Worm (Caenorhabditis elegans) whole organism, L1 larva: Measurements from ENCODE around the gene gpa-10.

Experiments used
- C34B4.2 ChIP-seq: sonication (generic microtip); optimal IDR thresholded peaks from 2 replicates; lab custom pipeline; 2017; ENCODE audit warnings: mild to moderate bottlenecking, missing genetic modification characterization, missing compliant biosample characterization
- aha-1 ChIP-seq: fragments of 150-350 bp; optimal IDR thresholded peaks from 2 replicates; lab custom pipeline; 2014; ENCODE audit warnings: missing biosample characterization, missing genetic modification characterization
- aly-2 ChIP-seq: fragments of 150-350 bp; optimal IDR thresholded peaks from 2 replicates; lab custom pipeline; 2014; ENCODE audit warnings: missing biosample characterization, missing genetic modification characterization
- ceh-82 ChIP-seq, 3 experiments: fragments of 150-350 bp in 1 of 3; sonication (generic microtip) in 2 of 3; optimal IDR thresholded peaks; 2 replicates each; lab custom pipeline; 2014 to 2017; ENCODE audit warnings: missing biosample characterization in 3 of 3, missing genetic modification characterization in 3 of 3
- ceh-88 ChIP-seq: fragments of 200-800 bp; sonication (Bioruptor generic); IDR thresholded peaks from 2 replicates; pipeline ENCODE4 v1.3.6; 2022; ENCODE audit warnings: missing genetic modification characterization, missing compliant biosample characterization
- ces-1 ChIP-seq: fragments of 150-350 bp; optimal IDR thresholded peaks from 2 replicates; lab custom pipeline; 2014; ENCODE audit warnings: missing biosample characterization, missing genetic modification reagents, missing genetic modification characterization
- dpl-1 ChIP-seq, 3 experiments: fragments of 150-350 bp in 2 of 3; sonication (generic microtip) in 1 of 3; optimal IDR thresholded peaks; 2 replicates each; lab custom pipeline; 2014 to 2017; ENCODE audit warnings: missing biosample characterization in 3 of 3, missing genetic modification characterization in 3 of 3, missing genetic modification reagents in 3 of 3
- efl-1 ChIP-seq, 4 experiments: fragments of 150-350 bp; optimal IDR thresholded peaks in 3 of 4; peaks in 1 of 4; 1 replicate in 1 of 4; 2 replicates in 3 of 4; lab custom pipeline; 2014; ENCODE audit warnings: missing biosample characterization in 2 of 4, missing genetic modification characterization in 2 of 4, missing genetic modification reagents in 2 of 4
- egl-27 ChIP-seq, 2 experiments: fragments of 150-350 bp in 1 of 2; sonication (generic microtip); optimal IDR thresholded peaks; 3 replicates each; lab custom pipeline; 2017 to 2018; ENCODE audit warnings: missing biosample characterization in 2 of 2, missing genetic modification characterization in 2 of 2, missing genetic modification reagents in 2 of 2
- elt-2 ChIP-seq: sonication (generic microtip); optimal IDR thresholded peaks from 2 replicates; lab custom pipeline; 2016; ENCODE audit warnings: missing genetic modification characterization, mild to moderate bottlenecking, inconsistent platforms, missing compliant biosample characterization, missing genetic modification reagents
- ets-5 ChIP-seq: fragments of 200-800 bp; sonication (Bioruptor generic); IDR thresholded peaks from 2 replicates; pipeline ENCODE4 v1.3.6; 2022; ENCODE audit warnings: missing genetic modification characterization, missing compliant biosample characterization
- fkh-8 ChIP-seq: sonication (generic microtip); optimal IDR thresholded peaks from 2 replicates; lab custom pipeline; 2016; ENCODE audit warnings: mild to moderate bottlenecking, missing genetic modification characterization, missing compliant biosample characterization
- grh-1 ChIP-seq: fragments of 200-800 bp; sonication (Bioruptor generic); IDR thresholded peaks from 2 replicates; pipeline ENCODE4 v1.3.6; 2022; ENCODE audit warnings: missing genetic modification reagents, missing genetic modification characterization, missing compliant biosample characterization
- hlh-17 ChIP-seq: fragments of 200-800 bp; sonication (Bioruptor generic); optimal IDR thresholded peaks from 2 replicates; lab custom pipeline; 2018; ENCODE audit warnings: missing genetic modification characterization, mild to moderate bottlenecking, missing compliant biosample characterization, moderate library complexity, borderline replicate concordance
- hpl-2 ChIP-seq: fragments of 150-350 bp; optimal IDR thresholded peaks from 2 replicates; lab custom pipeline; 2014; ENCODE audit warnings: missing biosample characterization, missing genetic modification reagents, missing genetic modification characterization
- irx-1 ChIP-seq: sonication (generic microtip); optimal IDR thresholded peaks from 2 replicates; lab custom pipeline; 2016; ENCODE audit warnings: missing genetic modification characterization, missing compliant biosample characterization
- lin-13 ChIP-seq: fragments of 150-350 bp; optimal IDR thresholded peaks from 2 replicates; lab custom pipeline; 2014; ENCODE audit warnings: missing biosample characterization, missing genetic modification reagents, missing genetic modification characterization
- lin-14 ChIP-seq: fragments of 200-800 bp; sonication (Bioruptor generic); optimal IDR thresholded peaks from 2 replicates; lab custom pipeline; 2018; ENCODE audit warnings: mild to moderate bottlenecking, missing genetic modification characterization, moderate library complexity, missing compliant biosample characterization
- lin-35 ChIP-seq, 2 experiments: fragments of 150-350 bp; optimal IDR thresholded peaks; 2 replicates each; lab custom pipeline; 2014; ENCODE audit warnings: missing biosample characterization in 2 of 2, missing genetic modification characterization in 2 of 2, missing genetic modification reagents in 2 of 2
- lir-3 ChIP-seq: sonication (generic microtip); optimal IDR thresholded peaks from 2 replicates; lab custom pipeline; 2016; ENCODE audit warnings: mild to moderate bottlenecking, missing genetic modification characterization, moderate library complexity, missing compliant biosample characterization; ENCODE audit not compliant: poor library complexity
- lsy-2 ChIP-seq, 2 experiments: fragments of 150-350 bp; optimal IDR thresholded peaks; 2 replicates each; lab custom pipeline; 2014; ENCODE audit warnings: missing biosample characterization in 2 of 2, missing genetic modification characterization in 2 of 2
- mab-9 ChIP-seq: fragments of 200-800 bp; sonication (Bioruptor generic); IDR thresholded peaks from 2 replicates; pipeline ENCODE4 v1.3.6; 2022; ENCODE audit warnings: missing genetic modification reagents, missing genetic modification characterization, missing compliant biosample characterization
- mep-1 ChIP-seq: fragments of 150-350 bp; optimal IDR thresholded peaks from 2 replicates; lab custom pipeline; 2014; ENCODE audit warnings: missing biosample characterization, missing genetic modification characterization
- nhr-11 ChIP-seq: fragments of 150-350 bp; optimal IDR thresholded peaks from 2 replicates; lab custom pipeline; 2014; ENCODE audit warnings: missing biosample characterization, missing genetic modification characterization
- nhr-19 ChIP-seq: fragments of 200-800 bp; sonication (Bioruptor generic); conservative IDR thresholded peaks from 2 replicates; pipeline ENCODE4 v1.3.6; 2022; ENCODE audit warnings: missing genetic modification characterization, missing compliant biosample characterization
- nhr-20 ChIP-seq: sonication (generic microtip); optimal IDR thresholded peaks from 2 replicates; lab custom pipeline; 2016; ENCODE audit warnings: mild to moderate bottlenecking, missing genetic modification characterization, missing compliant biosample characterization
- nhr-237 ChIP-seq: fragments of 150-350 bp; optimal IDR thresholded peaks from 2 replicates; lab custom pipeline; 2014; ENCODE audit warnings: missing biosample characterization, missing genetic modification characterization
- nhr-28 ChIP-seq: fragments of 150-350 bp; optimal IDR thresholded peaks from 2 replicates; lab custom pipeline; 2014; ENCODE audit warnings: missing biosample characterization, missing genetic modification characterization
- nhr-47 ChIP-seq: sonication (generic microtip); optimal IDR thresholded peaks from 2 replicates; lab custom pipeline; 2016; ENCODE audit warnings: mild to moderate bottlenecking, missing genetic modification characterization, moderate library complexity, missing compliant biosample characterization
- nhr-71 ChIP-seq: sonication (generic microtip); optimal IDR thresholded peaks from 2 replicates; lab custom pipeline; 2016; ENCODE audit warnings: mild to moderate bottlenecking, missing genetic modification characterization, moderate library complexity, missing compliant biosample characterization
- nhr-84 ChIP-seq: sonication (generic microtip); optimal IDR thresholded peaks from 2 replicates; lab custom pipeline; 2017; ENCODE audit warnings: missing biosample characterization, missing genetic modification characterization
- nhr-85 ChIP-seq: sonication (generic microtip); peaks from one replicate; lab custom pipeline; 2016; ENCODE audit warnings: missing genetic modification characterization, inconsistent platforms, missing compliant biosample characterization
- pag-3 ChIP-seq: sonication (generic microtip); optimal IDR thresholded peaks from 2 replicates; lab custom pipeline; 2017; ENCODE audit warnings: missing genetic modification characterization, mild to moderate bottlenecking, missing compliant biosample characterization, antibody characterized with exemption, borderline replicate concordance; ENCODE audit not compliant: insufficient read depth
- pax-3 ChIP-seq: fragments of 200-800 bp; sonication (Bioruptor generic); optimal IDR thresholded peaks from 2 replicates; lab custom pipeline; 2018; ENCODE audit warnings: mild to moderate bottlenecking, missing genetic modification characterization, moderate library complexity, missing compliant biosample characterization
- rnt-1 ChIP-seq: sonication (generic microtip); optimal IDR thresholded peaks from 2 replicates; lab custom pipeline; 2016; ENCODE audit warnings: mild to moderate bottlenecking, missing genetic modification characterization, moderate library complexity, missing compliant biosample characterization
- skn-1 ChIP-seq: fragments of 150-350 bp; optimal IDR thresholded peaks from 2 replicates; lab custom pipeline; 2014; ENCODE audit warnings: missing biosample characterization, missing genetic modification characterization
- snu-23 ChIP-seq: sonication (generic microtip); optimal IDR thresholded peaks from 2 replicates; lab custom pipeline; 2016; ENCODE audit warnings: missing genetic modification characterization, missing compliant biosample characterization
- sptf-1 ChIP-seq: fragments of 150-350 bp; optimal IDR thresholded peaks from 2 replicates; lab custom pipeline; 2014; ENCODE audit warnings: missing biosample characterization, missing genetic modification characterization
- tbx-2 ChIP-seq: sonication (generic microtip); optimal IDR thresholded peaks from 2 replicates; lab custom pipeline; 2016; ENCODE audit warnings: missing genetic modification characterization, missing compliant biosample characterization
- unc-130 ChIP-seq: fragments of 150-350 bp; optimal IDR thresholded peaks from 2 replicates; lab custom pipeline; 2017; ENCODE audit warnings: missing biosample characterization, missing genetic modification characterization, inconsistent platforms
- unc-30 ChIP-seq: sonication (generic microtip); optimal IDR thresholded peaks from 2 replicates; lab custom pipeline; 2017; ENCODE audit warnings: missing biosample characterization, missing genetic modification characterization
- unc-62 ChIP-seq: fragments of 150-350 bp; optimal IDR thresholded peaks from 2 replicates; lab custom pipeline; 2014; ENCODE audit warnings: missing biosample characterization, missing genetic modification reagents, missing genetic modification characterization
- unc-98 ChIP-seq: fragments of 200-800 bp; sonication (Bioruptor generic); IDR thresholded peaks from 2 replicates; pipeline ENCODE4 v1.3.6; 2022; ENCODE audit warnings: missing genetic modification characterization, missing compliant biosample characterization
- ztf-11 ChIP-seq, 2 experiments: sonication (generic microtip); optimal IDR thresholded peaks; 2 replicates each; lab custom pipeline; 2016 to 2017; ENCODE audit warnings: missing genetic modification characterization in 2 of 2, missing biosample characterization in 1 of 2, missing compliant biosample characterization in 1 of 2

Gene gpa-10

DNA sequence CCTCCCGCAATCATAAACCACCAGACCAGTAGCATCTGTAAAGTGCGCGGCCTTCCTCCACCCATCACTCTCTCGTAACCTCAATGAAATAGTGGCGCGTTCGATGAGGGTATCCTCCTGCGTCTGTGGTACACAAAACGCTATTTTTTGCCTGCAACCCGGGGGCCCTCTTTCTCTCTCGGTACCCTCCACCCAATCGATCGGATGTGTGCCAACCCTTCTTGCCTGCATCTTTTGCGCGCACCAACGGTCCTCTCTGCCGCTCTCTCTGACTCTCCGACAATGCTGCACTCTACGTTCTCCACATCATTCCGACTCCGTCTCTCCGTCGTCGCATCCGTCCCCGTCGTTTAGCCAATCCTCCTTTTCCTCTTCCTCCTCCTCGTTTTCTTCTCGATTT is 24.9 kb upstream of the gpa-10 start (continued):
- TF ChIP-seq ztf-11 (tag; optimal IDR thresholded peaks at IDR 0.05; lab: Kevin White, UChicago): peak in 1 of 2 experiments; percentile 69
- no peak for TF ChIP-seq nhr-28
- no peak for TF ChIP-seq aha-1 (tag; lab: Kevin White, UChicago)
- no peak for TF ChIP-seq elt-2
- no peak for TF ChIP-seq pax-3 (tag; lab: Kevin White, UChicago)
- peak; percentile 82 for TF ChIP-seq nhr-47
- TF ChIP-seq nhr-71 (tag; lab: Kevin White, UChicago): peak; percentile 84
- peak; percentile 21 for TF ChIP-seq lin-13
- peak in 1 of 2 experiments; percentile 66 for TF ChIP-seq egl-27 (tag; optimal IDR thresholded peaks at IDR 0.05; lab: Kevin White, UChicago)
- peak; percentile 95 for TF ChIP-seq lin-14 (GFP tag; lab: Kevin White, UChicago)
- no peak for TF ChIP-seq unc-130
- TF ChIP-seq aly-2 (tag; lab: Kevin White, UChicago): peak; percentile 63
- peak; percentile 54 to 63 for TF ChIP-seq efl-1 (optimal IDR thresholded peaks at IDR 0.05; lab: Kevin White, UChicago)
- peak; percentile 1 to 93 for TF ChIP-seq efl-1 (GFP tag; optimal IDR thresholded peaks at IDR 0.05 in 1 of 2; lab: Kevin White, UChicago)
- TF ChIP-seq sptf-1 (tag; lab: Kevin White, UChicago): no peak
- peak; percentile 36; the same call in 1 of the 2 replicates for TF ChIP-seq grh-1 (GFP tag; lab: Robert Waterston, UW)
- TF ChIP-seq ceh-82 (tag; optimal IDR thresholded peaks at IDR 0.05; lab: Kevin White, UChicago): peak; percentile 39 to 75 (median 74)
- no peak for TF ChIP-seq ces-1 (GFP tag; lab: Kevin White, UChicago)
- TF ChIP-seq rnt-1 (tag; lab: Kevin White, UChicago): peak; percentile 65
- no peak for TF ChIP-seq C34B4.2 (tag; lab: Kevin White, UChicago)
- peak; percentile 65 to 75 for TF ChIP-seq lsy-2 (tag; optimal IDR thresholded peaks at IDR 0.05; lab: Kevin White, UChicago)
- TF ChIP-seq unc-30 (tag; lab: Kevin White, UChicago): no peak
- peak; percentile 27 for TF ChIP-seq lir-3 (tag; lab: Kevin White, UChicago)
- TF ChIP-seq unc-98 (GFP tag; lab: Robert Waterston, UW): no peak
- TF ChIP-seq dpl-1 (GFP tag; optimal IDR thresholded peaks at IDR 0.05; lab: Kevin White, UChicago): peak in 2 of 3 experiments; percentile 7 to 49
- peak; percentile 74 for TF ChIP-seq irx-1 (tag; lab: Kevin White, UChicago)
- TF ChIP-seq ceh-88: no peak
- peak; percentile 77 for TF ChIP-seq nhr-20 (tag; lab: Kevin White, UChicago)
- no peak for TF ChIP-seq hlh-17 (GFP tag; lab: Kevin White, UChicago)
- TF ChIP-seq unc-62 (GFP tag; lab: Kevin White, UChicago): no peak
- peak; percentile 42 for TF ChIP-seq pag-3 (tag; lab: Kevin White, UChicago)
- TF ChIP-seq mep-1 (tag; lab: Kevin White, UChicago): peak; percentile 63
- no peak for TF ChIP-seq ets-5
- peak; percentile 92 for TF ChIP-seq nhr-85 (tag; lab: Kevin White, UChicago)
- peak; percentile 73; the same call in 1 of the 2 replicates for TF ChIP-seq mab-9 (GFP tag; lab: Robert Waterston, UW)
- TF ChIP-seq hpl-2 (GFP tag; lab: Kevin White, UChicago): no peak
- peak; percentile 45 to 51 for TF ChIP-seq lin-35 (GFP tag; optimal IDR thresholded peaks at IDR 0.05; lab: Kevin White, UChicago)

DNA sequence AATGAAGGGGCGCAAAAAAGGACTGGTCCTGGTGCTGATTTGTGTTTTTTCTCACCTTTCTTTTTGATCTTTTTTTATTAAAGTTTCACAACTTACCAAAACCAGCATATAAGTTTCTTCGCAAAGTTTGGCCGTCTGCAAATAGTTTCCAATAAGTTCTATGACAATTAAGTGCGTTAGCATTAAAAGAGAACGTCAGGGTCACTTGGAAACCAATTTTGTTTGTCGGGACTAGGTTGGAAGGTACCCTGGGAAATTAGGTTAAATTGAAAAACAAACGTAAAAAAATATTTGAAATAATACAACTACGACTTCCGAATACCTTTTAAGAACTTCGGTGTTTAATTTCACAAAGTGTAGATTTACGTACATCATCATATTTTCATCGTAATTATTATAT is 23.9 kb upstream of the gpa-10 start:
- TF ChIP-seq aha-1 (tag; lab: Kevin White, UChicago) (no peak), nhr-19 (GFP tag; lab: Robert Waterston, UW) (no peak), unc-130 (no peak), skn-1 (no peak), nhr-20 (tag; lab: Kevin White, UChicago) (no peak), nhr-71 (tag; lab: Kevin White, UChicago) (no peak), tbx-2 (tag; lab: Kevin White, UChicago) (no peak), snu-23 (no peak), fkh-8 (tag; lab: Kevin White, UChicago) (no peak), nhr-84 (no peak), nhr-47 (no peak), nhr-85 (tag; lab: Kevin White, UChicago) (no peak), ceh-88 (no peak), nhr-237 (tag; lab: Kevin White, UChicago) (no peak), nhr-11 (tag; lab: Kevin White, UChicago) (no peak), mab-9 (GFP tag; lab: Robert Waterston, UW) (no peak), lin-14 (GFP tag; lab: Kevin White, UChicago) (no peak), lin-13 (no peak)
- TF ChIP-seq, all 84 proteins: peak for 0
